Fruit fly (Drosophila melanogaster): Measurements from ENCODE around the gene Pxt.

Gene Pxt

dm6 chr3R:17705899-17706831, 13.1 kb upstream of the Pxt start (continued):
- TF ChIP-seq bcd (GFP tag; optimal IDR thresholded peaks at IDR 0.05): no peak
- TF ChIP-seq ftz-f1 (GFP tag; optimal IDR thresholded peaks at IDR 0.05): peak; percentile 62
- TF ChIP-seq CG15011 (GFP tag; optimal IDR thresholded peaks at IDR 0.05): no peak
- no peak for TF ChIP-seq HmgZ (tag; optimal IDR thresholded peaks at IDR 0.05)

- TF ChIP-seq tll (GFP tag; optimal IDR thresholded peaks at IDR 0.05) (no peak), Dad (GFP tag; optimal IDR thresholded peaks at IDR 0.05) (no peak), chif (GFP tag; optimal IDR thresholded peaks at IDR 0.05) (no peak), CG4424 (GFP tag; optimal IDR thresholded peaks at IDR 0.05) (no peak), Oli (tag; optimal IDR thresholded peaks at IDR 0.05) (no peak), onecut (GFP tag; IDR thresholded peaks at IDR 0.05) (no peak), CG2875 (GFP tag; optimal IDR thresholded peaks at IDR 0.05) (no peak), eve (GFP tag; optimal IDR thresholded peaks at IDR 0.05) (no peak), CG10654 (GFP tag; optimal IDR thresholded peaks at IDR 0.05) (no peak), Max (GFP tag; optimal IDR thresholded peaks at IDR 0.05) (no peak), slou (GFP tag; optimal IDR thresholded peaks at IDR 0.05) (no peak), ERR (GFP tag; optimal IDR thresholded peaks at IDR 0.05) (no peak), Doc2 (GFP tag; IDR thresholded peaks at IDR 0.05) (no peak), TFAM (GFP tag; optimal IDR thresholded peaks at IDR 0.05) (no peak), pnt (GFP tag; optimal IDR thresholded peaks at IDR 0.05) (no peak), CG6683 (GFP tag; optimal IDR thresholded peaks at IDR 0.05) (no peak), CG8359 (GFP tag; optimal IDR thresholded peaks at IDR 0.05; ENCODE audit: borderline replicate concordance) (no peak), Xrp1 (GFP tag; IDR thresholded peaks at IDR 0.05) (no peak), E2f1 (GFP tag; IDR thresholded peaks at IDR 0.05) (no peak), CrebB (tag; optimal IDR thresholded peaks at IDR 0.05) (no peak), CG34376 (GFP tag; optimal IDR thresholded peaks at IDR 0.05) (no peak), toy (GFP tag; IDR thresholded peaks at IDR 0.05) (no peak), HHEX (GFP tag; optimal IDR thresholded peaks at IDR 0.05) (no peak), ci (GFP tag; IDR thresholded peaks at IDR 0.05) (0 out of 3 replicates have a peak, but pooled peaks have one; percentile 50), CG13424 (tag; optimal IDR thresholded peaks at IDR 0.05) (no peak), phol (tag; optimal IDR thresholded peaks at IDR 0.05) (no peak), Adf1 (GFP tag; IDR thresholded peaks at IDR 0.05) (peak; percentile 21; the same call in 1 of the 2 replicates), nmo (GFP tag; optimal IDR thresholded peaks at IDR 0.05) (no peak), CG4328 (GFP tag; optimal IDR thresholded peaks at IDR 0.05) (no peak), sug (tag; optimal IDR thresholded peaks at IDR 0.05) (peak; percentile 14), Eip74EF (GFP tag; optimal IDR thresholded peaks at IDR 0.05) (peak in 1 of 2 experiments; percentile 24), dmrt99B (tag; optimal IDR thresholded peaks at IDR 0.05) (no peak), CG11696 (GFP tag; IDR thresholded peaks at IDR 0.05) (no peak), exex (tag; optimal IDR thresholded peaks at IDR 0.05) (no peak), mld (GFP tag; IDR thresholded peaks at IDR 0.05; ENCODE audit: partially characterized antibody) (0 out of 3 replicates have a peak, but pooled peaks have one; percentile 9), MESR4 (GFP tag; optimal IDR thresholded peaks at IDR 0.05) (no peak), Dek (tag; optimal IDR thresholded peaks at IDR 0.05) (no peak), ranshi (GFP tag; IDR thresholded peaks at IDR 0.05) (no peak), CG12769 (tag; optimal IDR thresholded peaks at IDR 0.05) (peak; percentile 90), ash1 (GFP tag; optimal IDR thresholded peaks at IDR 0.05) (no peak), NfI (GFP tag; optimal IDR thresholded peaks at IDR 0.05) (no peak), pros (GFP tag; optimal IDR thresholded peaks at IDR 0.05) (no peak)
Measured at dm6 chr3R:17706971-17707406, 12.3 kb upstream of the Pxt start.

Measured in whole organism, embryonic.